Fruit fly (Drosophila melanogaster) whole organism, wandering third instar larva: ENCODE results near the gene CG5644.
A peak's percentile ranks its signal among the peaks of the same experiment; 100 is the strongest.

ENCODE experiments used
- Abd-B ChIP-seq: fragments of >200 bp; optimal IDR thresholded peaks from 2 replicates; lab custom pipeline; 2017; ENCODE audit warnings: missing biosample characterization, missing genetic modification characterization
- CG32264 ChIP-seq: fragments of 200-800 bp; sonication (Bioruptor generic); optimal IDR thresholded peaks from 2 replicates; lab custom pipeline; 2016; ENCODE audit warnings: missing biosample characterization, missing genetic modification characterization
- CrebA ChIP-seq: fragments of 200-800 bp; sonication (Bioruptor generic); optimal IDR thresholded peaks from 2 replicates; lab custom pipeline; 2016; ENCODE audit warnings: missing biosample characterization, mild to moderate bottlenecking, missing genetic modification characterization, borderline replicate concordance
- Dfd ChIP-seq: fragments of >200 bp; optimal IDR thresholded peaks from 2 replicates; lab custom pipeline; 2017; ENCODE audit warnings: missing biosample characterization, missing genetic modification characterization
- Dif ChIP-seq: fragments of 200-275, 200-300 bp; sonication (Bioruptor generic); optimal IDR thresholded peaks from 2 replicates; lab custom pipeline; 2018; ENCODE audit warnings: missing biosample characterization, missing genetic modification characterization; ENCODE audit not compliant: partially characterized antibody
- GATAd ChIP-seq: sonication (Bioruptor generic); optimal IDR thresholded peaks from 2 replicates; lab custom pipeline; 2016; ENCODE audit warnings: missing biosample characterization, missing genetic modification characterization
- HLH106 ChIP-seq: fragments of 200-800 bp; optimal IDR thresholded peaks from 3 replicates; lab custom pipeline; 2019; ENCODE audit warnings: missing biosample characterization, mild to moderate bottlenecking, missing genetic modification characterization, moderate library complexity
- Hnf4 ChIP-seq: fragments of 200-800 bp; sonication (Bioruptor generic); optimal IDR thresholded peaks from 2 replicates; lab custom pipeline; 2016; ENCODE audit warnings: missing biosample characterization, mild to moderate bottlenecking, missing genetic modification characterization
- Hr78 ChIP-seq: fragments of >200 bp; optimal IDR thresholded peaks from 2 replicates; lab custom pipeline; 2017; ENCODE audit warnings: missing biosample characterization, missing genetic modification characterization
- Hr83 ChIP-seq: fragments of 200-300 bp; sonication (Bioruptor generic); optimal IDR thresholded peaks from 2 replicates; lab custom pipeline; 2016; ENCODE audit warnings: missing biosample characterization, mild to moderate bottlenecking, missing genetic modification characterization, moderate library complexity; ENCODE audit not compliant: poor library complexity, severe bottlenecking
- Jra ChIP-seq: sonication (Bioruptor generic); optimal IDR thresholded peaks from 2 replicates; lab custom pipeline; 2016; ENCODE audit warnings: missing biosample characterization, missing genetic modification characterization
- Mio ChIP-seq: sonication (Bioruptor generic); optimal IDR thresholded peaks from 2 replicates; lab custom pipeline; 2016; ENCODE audit warnings: missing biosample characterization, missing genetic modification characterization
- Myc ChIP-seq: fragments of >200 bp; optimal IDR thresholded peaks from 2 replicates; lab custom pipeline; 2017
- N ChIP-seq: fragments of >200 bp; optimal IDR thresholded peaks from 2 replicates; lab custom pipeline; 2018; ENCODE audit warnings: missing biosample characterization, missing external identifiers, missing genetic modification characterization
- OdsH ChIP-seq: fragments of 200-800 bp; sonication (Bioruptor generic); optimal IDR thresholded peaks from 2 replicates; lab custom pipeline; 2016; ENCODE audit warnings: missing biosample characterization, mild to moderate bottlenecking, missing genetic modification characterization
- Rel ChIP-seq, 2 experiments: fragments of 200-800 bp; sonication (Bioruptor generic) in 1 of 2; optimal IDR thresholded peaks; 2 replicates in 1 of 2; 3 replicates in 1 of 2; lab custom pipeline; 2016 to 2019; ENCODE audit warnings: mild to moderate bottlenecking in 2 of 2, missing biosample characterization in 2 of 2, missing genetic modification characterization in 2 of 2, moderate library complexity in 1 of 2
- Sp1 ChIP-seq: fragments of 200-800 bp; sonication (Bioruptor generic); optimal IDR thresholded peaks from 3 replicates; lab custom pipeline; 2019; ENCODE audit warnings: missing biosample characterization, mild to moderate bottlenecking, missing genetic modification characterization, moderate library complexity
- Vsx2 ChIP-seq: fragments of 200-300, 225-300 bp; sonication (Bioruptor generic); optimal IDR thresholded peaks from 2 replicates; lab custom pipeline; 2018; ENCODE audit warnings: missing biosample characterization, missing genetic modification characterization; ENCODE audit not compliant: partially characterized antibody
- br ChIP-seq: fragments of 200-800 bp; sonication (Bioruptor generic); optimal IDR thresholded peaks from 2 replicates; lab custom pipeline; 2016; ENCODE audit warnings: missing biosample characterization, missing genetic modification characterization
- dl ChIP-seq, 2 experiments: fragments of 175-275, 200-275 bp in 1 of 2; fragments of 200-275 bp in 1 of 2; sonication (Bioruptor generic); optimal IDR thresholded peaks; lab custom pipeline; 2018; ENCODE audit warnings: mild to moderate bottlenecking in 2 of 2, missing biosample characterization in 2 of 2, missing genetic modification characterization in 2 of 2, moderate library complexity in 2 of 2; ENCODE audit not compliant: partially characterized antibody in 2 of 2, insufficient read depth in 1 of 2
- dmrt93B ChIP-seq: fragments of 200-800 bp; sonication (Bioruptor generic); optimal IDR thresholded peaks from 2 replicates; lab custom pipeline; 2018; ENCODE audit warnings: missing biosample characterization, mild to moderate bottlenecking, missing genetic modification characterization
- dsf ChIP-seq: sonication (Bioruptor generic); optimal IDR thresholded peaks from 2 replicates; lab custom pipeline; 2016; ENCODE audit warnings: missing biosample characterization, missing genetic modification characterization, borderline replicate concordance
- foxo ChIP-seq, 2 experiments: fragments of 200-800 bp; sonication (Bioruptor generic); optimal IDR thresholded peaks; 2 replicates in 1 of 2; 3 replicates in 1 of 2; lab custom pipeline; 2016 to 2017; ENCODE audit warnings: missing biosample characterization in 2 of 2, missing genetic modification characterization in 2 of 2
- fru ChIP-seq: fragments of 200-800 bp; sonication (Bioruptor generic); optimal IDR thresholded peaks from 3 replicates; lab custom pipeline; 2016; ENCODE audit warnings: missing biosample characterization, mild to moderate bottlenecking, missing genetic modification characterization
- h ChIP-seq: fragments of 200-800 bp; sonication (Bioruptor generic); optimal IDR thresholded peaks from 3 replicates; lab custom pipeline; 2016; ENCODE audit warnings: missing biosample characterization, mild to moderate bottlenecking, missing genetic modification characterization
- jim ChIP-seq: fragments of 175-275, 200-325 bp; sonication (Bioruptor generic); optimal IDR thresholded peaks from 2 replicates; lab custom pipeline; 2016; ENCODE audit warnings: missing biosample characterization, mild to moderate bottlenecking, missing genetic modification characterization
- lola ChIP-seq: fragments of >200 bp; optimal IDR thresholded peaks from 2 replicates; lab custom pipeline; 2017; ENCODE audit warnings: missing biosample characterization, missing genetic modification characterization
- pan ChIP-seq: fragments of >200 bp; optimal IDR thresholded peaks from 2 replicates; lab custom pipeline; 2017
- psq ChIP-seq: fragments of 200-800 bp; sonication (Bioruptor generic); optimal IDR thresholded peaks from 3 replicates; lab custom pipeline; 2017; ENCODE audit warnings: missing biosample characterization, mild to moderate bottlenecking, missing genetic modification characterization, moderate library complexity
- rgr ChIP-seq: fragments of 200-800 bp; sonication (Bioruptor generic); optimal IDR thresholded peaks from 3 replicates; lab custom pipeline; 2016; ENCODE audit warnings: missing biosample characterization, mild to moderate bottlenecking, missing genetic modification characterization
- sage ChIP-seq: fragments of 200-800 bp; sonication (Bioruptor generic); optimal IDR thresholded peaks from 2 replicates; lab custom pipeline; 2016; ENCODE audit warnings: missing biosample characterization, mild to moderate bottlenecking, missing genetic modification characterization
- sv ChIP-seq: fragments of 200-800 bp; sonication (Bioruptor generic); optimal IDR thresholded peaks from 3 replicates; lab custom pipeline; 2016; ENCODE audit warnings: missing biosample characterization, missing genetic modification characterization
- usp ChIP-seq: fragments of >200 bp; optimal IDR thresholded peaks from 2 replicates; lab custom pipeline; 2017; ENCODE audit warnings: missing biosample characterization, missing genetic modification characterization
- woc ChIP-seq: sonication (Bioruptor generic); optimal IDR thresholded peaks from 2 replicates; lab custom pipeline; 2016; ENCODE audit warnings: missing biosample characterization, mild to moderate bottlenecking, missing genetic modification characterization

The CG5644 gene

dm6 chr3L:8986582-8986981, 6.9 kb upstream of the CG5644 start, which contains the start of gene CG5068:
TSS of gene CG5068 (plus strand) at chr3L:8986710.
- TF ChIP-seq Dif (GFP tag; lab: Kevin White, UChicago) (no peak), Vsx2 (GFP tag; lab: Kevin White, UChicago) (peak; percentile 40), OdsH (no peak), Rel (GFP tag; optimal IDR thresholded peaks at IDR 0.05; lab: Kevin White, UChicago) (no peak), Rel (tag; optimal IDR thresholded peaks at IDR 0.05; lab: Kevin White, UChicago) (peak; percentile 43), CrebA (GFP tag; lab: Kevin White, UChicago) (no peak), Abd-B (no peak)

DNA sequence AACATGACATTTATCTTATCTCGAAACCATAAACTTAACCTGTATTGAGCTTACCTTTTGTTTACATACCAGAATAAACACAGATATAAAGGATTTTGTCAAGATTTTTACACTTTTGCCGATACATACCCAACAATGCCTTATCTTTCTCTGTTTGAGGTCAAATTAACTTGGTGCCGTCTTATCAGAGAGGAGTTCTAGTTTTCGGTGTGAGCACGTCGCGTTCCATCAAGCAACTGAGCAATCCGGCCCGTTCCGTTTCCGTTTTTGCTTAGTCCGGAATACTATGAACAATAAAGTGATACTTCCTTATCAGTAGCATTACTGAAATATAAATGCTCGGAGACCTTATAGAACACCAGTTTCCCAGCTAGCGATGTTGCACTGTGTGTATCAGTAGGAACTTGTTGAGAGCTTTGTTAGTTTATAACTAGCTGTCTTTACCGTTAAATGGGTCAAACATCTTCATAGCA, 6.2 kb upstream of the CG5644 start, which contains the start of gene Galk:
Gene Galk, minus strand, starts transcription at position 244 of the 473 bp plus-strand sequence.
- TF ChIP-seq Dfd (GFP tag; lab: Kevin White, UChicago) (no peak), fru (GFP tag; lab: Kevin White, UChicago) (peak; percentile 3), Hr83 (peak; percentile 41), Vsx2 (GFP tag; lab: Kevin White, UChicago) (no peak), foxo (GFP tag; optimal IDR thresholded peaks at IDR 0.05; lab: Kevin White, UChicago) (no peak), sage (GFP tag; lab: Kevin White, UChicago) (no peak), br (no peak), dl (GFP tag; optimal IDR thresholded peaks at IDR 0.05; lab: Kevin White, UChicago; ENCODE audit: insufficient read depth in 1 of 2, partially characterized antibody in 2 of 2) (no peak), Sp1 (GFP tag; lab: Kevin White, UChicago) (peak; percentile 25), dsf (GFP tag; lab: Kevin White, UChicago) (no peak), Rel (GFP tag; optimal IDR thresholded peaks at IDR 0.05; lab: Kevin White, UChicago) (no peak), Rel (tag; optimal IDR thresholded peaks at IDR 0.05; lab: Kevin White, UChicago) (no peak), Mio (no peak), CG32264 (GFP tag; lab: Kevin White, UChicago) (no peak), Hnf4 (GFP tag; lab: Kevin White, UChicago) (no peak), OdsH (peak; percentile 32), GATAd (GFP tag; lab: Kevin White, UChicago) (no peak), N (GFP tag; lab: Kevin White, UChicago) (no peak), woc (GFP tag; lab: Kevin White, UChicago) (no peak), Hr78 (GFP tag; lab: Kevin White, UChicago) (no peak), psq (no peak), usp (no peak), pan (no peak), jim (no peak), HLH106 (tag; lab: Kevin White, UChicago) (no peak), lola (GFP tag; lab: Kevin White, UChicago) (no peak), Myc (lab: Kevin White, UChicago) (no peak), Jra (GFP tag; lab: Kevin White, UChicago) (no peak), Dif (GFP tag; lab: Kevin White, UChicago) (peak; percentile 18), dmrt93B (no peak), h (GFP tag; lab: Kevin White, UChicago) (no peak), sv (GFP tag; lab: Kevin White, UChicago) (no peak), Abd-B (no peak)

- TF ChIP-seq Sp1 (GFP tag; lab: Kevin White, UChicago), result peak; percentile 2
- peak in 1 of 2 experiments; percentile 41 for TF ChIP-seq foxo (GFP tag; optimal IDR thresholded peaks at IDR 0.05; lab: Kevin White, UChicago)
- TF ChIP-seq br, result peak; percentile 26
- TF ChIP-seq pan, result no peak
- TF ChIP-seq HLH106 (tag; lab: Kevin White, UChicago), result peak; percentile 32
- TF ChIP-seq Hr83, result peak; percentile 38
- no peak for TF ChIP-seq GATAd (GFP tag; lab: Kevin White, UChicago)
- TF ChIP-seq rgr (GFP tag; lab: Kevin White, UChicago), result peak; percentile 8
- peak; percentile 52 for TF ChIP-seq h (GFP tag; lab: Kevin White, UChicago)
- TF ChIP-seq woc (GFP tag; lab: Kevin White, UChicago), result peak; percentile 25
Measured at dm6 chr3L:8985132-8985847, 5.6 kb upstream of the CG5644 start.
